Fruit fly (Drosophila melanogaster) whole organism, embryonic: ENCODE results near the gene CG43980.

Experiments used
- BtbVII ChIP-seq: fragments of 200-800 bp; sonication (Bioruptor generic); optimal IDR thresholded peaks from 3 replicates; lab custom pipeline; 2017; ENCODE audit warnings: missing biosample characterization, mild to moderate bottlenecking, missing genetic modification characterization
- CG10543 ChIP-seq: fragments of 200-800 bp; sonication (Bioruptor generic); optimal IDR thresholded peaks from 3 replicates; lab custom pipeline; 2017; ENCODE audit warnings: missing biosample characterization, mild to moderate bottlenecking, missing genetic modification characterization, moderate library complexity
- CG12155 ChIP-seq: fragments of 200-800 bp; sonication (Bioruptor generic); optimal IDR thresholded peaks from 3 replicates; lab custom pipeline; 2016; ENCODE audit warnings: missing biosample characterization, missing genetic modification characterization
- CG12391 ChIP-seq: fragments of 200-800 bp; sonication (Bioruptor generic); optimal IDR thresholded peaks from 3 replicates; lab custom pipeline; 2018; ENCODE audit warnings: missing biosample characterization, mild to moderate bottlenecking, missing genetic modification characterization, moderate library complexity
- CG12659 ChIP-seq: fragments of 200-800 bp; sonication (Bioruptor generic); optimal IDR thresholded peaks from 3 replicates; lab custom pipeline; 2017; ENCODE audit warnings: mild to moderate bottlenecking, missing biosample characterization, missing genetic modification reagents, missing genetic modification characterization
- CG14667 ChIP-seq: fragments of 200-800 bp; sonication (Bioruptor generic); IDR thresholded peaks from 2 replicates; pipeline ENCODE4 v1.3.6; 2022; ENCODE audit warnings: missing biosample characterization, missing genetic modification characterization
- CG15269 ChIP-seq: fragments of 200-800 bp; sonication (Bioruptor generic); optimal IDR thresholded peaks from 2 replicates; lab custom pipeline; 2018; ENCODE audit warnings: missing biosample characterization, mild to moderate bottlenecking, missing genetic modification characterization, moderate library complexity
- CG15514 ChIP-seq: fragments of 200-800 bp; sonication (Bioruptor generic); optimal IDR thresholded peaks from 3 replicates; lab custom pipeline; 2017; ENCODE audit warnings: missing biosample characterization, missing genetic modification characterization, mild to moderate bottlenecking, moderate library complexity, missing genetic modification reagents
- CG16813 ChIP-seq: fragments of 200-800 bp; sonication (Bioruptor generic); IDR thresholded peaks from 3 replicates; pipeline ENCODE4 v1.3.6; 2022; ENCODE audit warnings: missing biosample characterization, missing genetic modification characterization; ENCODE audit not compliant: partially characterized antibody
- CG17328 ChIP-seq: fragments of 200-800 bp; sonication (Bioruptor generic); IDR thresholded peaks from 2 replicates; pipeline ENCODE4 v1.3.6; 2022; ENCODE audit warnings: missing biosample characterization, missing genetic modification characterization
- CG17612 ChIP-seq: fragments of 200-800 bp; sonication (Bioruptor generic); IDR thresholded peaks from 2 replicates; pipeline ENCODE4 v1.3.6; 2022; ENCODE audit warnings: missing biosample characterization, missing genetic modification characterization
- CG32532 ChIP-seq: fragments of 200-800 bp; sonication (Bioruptor generic); IDR thresholded peaks from 2 replicates; pipeline ENCODE4 v1.3.6; 2022; ENCODE audit warnings: missing biosample characterization, missing genetic modification characterization
- CG32772 ChIP-seq: fragments of 200-800 bp; sonication (Bioruptor generic); IDR thresholded peaks from 2 replicates; pipeline ENCODE4 v1.3.6; 2022; ENCODE audit warnings: missing biosample characterization, missing genetic modification characterization
- CG4282 ChIP-seq: fragments of 200-800 bp; sonication (Bioruptor generic); optimal IDR thresholded peaks from 2 replicates; lab custom pipeline; 2016; ENCODE audit warnings: missing biosample characterization, missing genetic modification characterization
- CG6654 ChIP-seq: fragments of 200-800 bp; sonication (Bioruptor generic); optimal IDR thresholded peaks from 2 replicates; lab custom pipeline; 2017; ENCODE audit warnings: missing biosample characterization, mild to moderate bottlenecking, missing genetic modification characterization
- CG6689 ChIP-seq: fragments of 200-800 bp; sonication (Bioruptor generic); IDR thresholded peaks from 2 replicates; pipeline ENCODE4 v1.3.6; 2022; ENCODE audit warnings: missing biosample characterization, missing genetic modification characterization
- CG8281 ChIP-seq: fragments of 200-800 bp; sonication (Bioruptor generic); optimal IDR thresholded peaks from 2 replicates; lab custom pipeline; 2018; ENCODE audit warnings: missing biosample characterization, mild to moderate bottlenecking, missing genetic modification characterization, moderate library complexity
- CG9797 ChIP-seq: fragments of 200-800 bp; sonication (Bioruptor generic); optimal IDR thresholded peaks from 3 replicates; lab custom pipeline; 2018; ENCODE audit warnings: missing biosample characterization, mild to moderate bottlenecking, missing genetic modification characterization
- CoRest ChIP-seq: fragments of 200-800 bp; sonication (Bioruptor generic); optimal IDR thresholded peaks from 3 replicates; lab custom pipeline; 2018; ENCODE audit warnings: missing biosample characterization, mild to moderate bottlenecking, missing genetic modification characterization, moderate library complexity
- Dp ChIP-seq: fragments of 200-800 bp; sonication (Bioruptor generic); optimal IDR thresholded peaks from 2 replicates; lab custom pipeline; 2018; ENCODE audit warnings: missing biosample characterization, mild to moderate bottlenecking, missing genetic modification characterization, moderate library complexity
- E2f1 ChIP-seq: fragments of 200-800 bp; sonication (Bioruptor generic); IDR thresholded peaks from 2 replicates; pipeline ENCODE4 v1.3.6; 2022; ENCODE audit warnings: missing biosample characterization, missing genetic modification characterization
- HmgZ ChIP-seq: fragments of 200-800 bp; sonication (Bioruptor generic); optimal IDR thresholded peaks from 2 replicates; lab custom pipeline; 2018; ENCODE audit warnings: missing biosample characterization, mild to moderate bottlenecking, missing genetic modification characterization
- Nf-YA ChIP-seq: fragments of 200-800 bp; sonication (Bioruptor generic); IDR thresholded peaks from 2 replicates; pipeline ENCODE4 v1.3.6; 2022; ENCODE audit warnings: missing biosample characterization, missing genetic modification characterization
- Six4 ChIP-seq: fragments of 200-800 bp; sonication (Bioruptor generic); optimal IDR thresholded peaks from 2 replicates; lab custom pipeline; 2016; ENCODE audit warnings: missing biosample characterization, missing genetic modification characterization
- Sry-δ ChIP-seq: fragments of 200-800 bp; sonication (Bioruptor generic); optimal IDR thresholded peaks from 2 replicates; lab custom pipeline; 2016; ENCODE audit warnings: missing biosample characterization, missing genetic modification characterization
- bcd ChIP-seq: fragments of 200-800 bp; sonication (Bioruptor generic); optimal IDR thresholded peaks from 2 replicates; lab custom pipeline; 2017; ENCODE audit warnings: missing biosample characterization, mild to moderate bottlenecking, missing genetic modification characterization
- chif ChIP-seq, 2 experiments: fragments of 200-800 bp; sonication (Bioruptor generic); optimal IDR thresholded peaks; 3 replicates each; lab custom pipeline; 2016; ENCODE audit warnings: missing biosample characterization in 2 of 2, missing genetic modification characterization in 2 of 2
- dm ChIP-seq: fragments of 200-800 bp; sonication (Bioruptor generic); optimal IDR thresholded peaks from 3 replicates; lab custom pipeline; 2016; ENCODE audit warnings: missing biosample characterization, missing genetic modification characterization
- dysf ChIP-seq: fragments of 200-800 bp; sonication (Bioruptor generic); IDR thresholded peaks from 3 replicates; pipeline ENCODE4 v1.3.6; 2022; ENCODE audit warnings: missing biosample characterization, missing genetic modification characterization
- eve ChIP-seq, 2 experiments: fragments of >200 bp; optimal IDR thresholded peaks; 2 replicates each; lab custom pipeline; 2017; ENCODE audit warnings: missing biosample characterization in 2 of 2, missing genetic modification characterization in 2 of 2
- fd96Cb ChIP-seq: fragments of 200-800 bp; sonication (Bioruptor generic); optimal IDR thresholded peaks from 2 replicates; lab custom pipeline; 2018; ENCODE audit warnings: missing biosample characterization, mild to moderate bottlenecking, missing genetic modification characterization, moderate library complexity
- fu2 ChIP-seq: fragments of 200-800 bp; sonication (Bioruptor generic); optimal IDR thresholded peaks from 2 replicates; lab custom pipeline; 2016; ENCODE audit warnings: missing biosample characterization, missing genetic modification characterization
- hb ChIP-seq: fragments of 200-800 bp; sonication (Bioruptor generic); IDR thresholded peaks from 3 replicates; pipeline ENCODE4 v1.3.6; 2022; ENCODE audit warnings: missing biosample characterization, missing genetic modification characterization; ENCODE audit not compliant: partially characterized antibody
- hkb ChIP-seq, 2 experiments: fragments of 200-800 bp in 1 of 2; fragments of >200 bp in 1 of 2; sonication (Bioruptor generic) in 1 of 2; IDR thresholded peaks in 1 of 2; optimal IDR thresholded peaks in 1 of 2; 2 replicates each; pipeline versions ENCODE4 v1.3.6 to Lab custom; 2017 to 2022; ENCODE audit warnings: missing biosample characterization in 1 of 2, missing genetic modification characterization in 1 of 2
- jigr1 ChIP-seq: fragments of 200-800 bp; sonication (Bioruptor generic); IDR thresholded peaks from 3 replicates; pipeline ENCODE4 v1.3.6; 2022; ENCODE audit warnings: missing biosample characterization, missing genetic modification characterization
- kni ChIP-seq: fragments of 200-800 bp; sonication (Bioruptor generic); optimal IDR thresholded peaks from 3 replicates; lab custom pipeline; 2017; ENCODE audit warnings: mild to moderate bottlenecking, missing biosample characterization, missing genetic modification reagents, missing genetic modification characterization
- lbe ChIP-seq: fragments of 200-800 bp; sonication (Bioruptor generic); optimal IDR thresholded peaks from 2 replicates; lab custom pipeline; 2016; ENCODE audit warnings: missing biosample characterization, mild to moderate bottlenecking, missing genetic modification characterization
- lilli ChIP-seq: fragments of 200-800 bp; sonication (Bioruptor generic); optimal IDR thresholded peaks from 3 replicates; lab custom pipeline; 2016; ENCODE audit warnings: missing biosample characterization, missing genetic modification characterization
- nerfin-1 ChIP-seq: fragments of 200-800 bp; sonication (Bioruptor generic); optimal IDR thresholded peaks from 3 replicates; lab custom pipeline; 2019; ENCODE audit warnings: missing biosample characterization, mild to moderate bottlenecking, missing genetic modification characterization, moderate library complexity
- nmo ChIP-seq: fragments of 200-800 bp; sonication (Bioruptor generic); optimal IDR thresholded peaks from 2 replicates; lab custom pipeline; 2018; ENCODE audit warnings: missing biosample characterization, mild to moderate bottlenecking, missing genetic modification characterization, moderate library complexity
- pfk ChIP-seq: fragments of 200-800 bp; sonication (Bioruptor generic); optimal IDR thresholded peaks from 2 replicates; lab custom pipeline; 2018; ENCODE audit warnings: missing biosample characterization, mild to moderate bottlenecking, missing genetic modification characterization, moderate library complexity
- row ChIP-seq: fragments of 200-800 bp; sonication (Bioruptor generic); IDR thresholded peaks from 3 replicates; pipeline ENCODE4 v1.3.6; 2022; ENCODE audit warnings: missing biosample characterization, missing genetic modification characterization
- sens ChIP-seq: fragments of 200-800 bp; sonication (Bioruptor generic); peaks from one replicate; lab custom pipeline; 2016; ENCODE audit warnings: missing biosample characterization, missing genetic modification characterization
- shn ChIP-seq: fragments of 200-800 bp; sonication (Bioruptor generic); optimal IDR thresholded peaks from 3 replicates; lab custom pipeline; 2016; ENCODE audit warnings: missing biosample characterization, missing genetic modification characterization
- sug ChIP-seq: fragments of 200-800 bp; optimal IDR thresholded peaks from 2 replicates; lab custom pipeline; 2019; ENCODE audit warnings: missing biosample characterization, mild to moderate bottlenecking, missing genetic modification characterization, moderate library complexity
- tap ChIP-seq: fragments of 200-800 bp; optimal IDR thresholded peaks from 3 replicates; lab custom pipeline; 2019; ENCODE audit warnings: missing biosample characterization, mild to moderate bottlenecking, missing genetic modification characterization, moderate library complexity
- trem ChIP-seq: fragments of 200-800 bp; optimal IDR thresholded peaks from 3 replicates; lab custom pipeline; 2019; ENCODE audit warnings: missing biosample characterization, mild to moderate bottlenecking, missing genetic modification characterization, moderate library complexity
- unc-4 ChIP-seq: fragments of 200-800 bp; sonication (Bioruptor generic); IDR thresholded peaks from 2 replicates; pipeline ENCODE4 v1.3.6; 2022; ENCODE audit warnings: missing biosample characterization, missing genetic modification characterization; ENCODE audit not compliant: partially characterized antibody
- usp ChIP-seq: fragments of >200 bp; optimal IDR thresholded peaks from 2 replicates; lab custom pipeline; 2017; ENCODE audit warnings: missing biosample characterization, missing genetic modification characterization

Gene CG43980

dm6 chr3L:21626036-21626614 lies 18.6 kb upstream of the CG43980 start (continued):
- TF ChIP-seq fd96Cb (no peak), dm (peak; percentile 5), pfk (GFP tag; lab: Kevin White, UChicago) (no peak), CG8281 (tag; lab: Kevin White, UChicago) (peak; percentile 94), lbe (peak; percentile 0), fu2 (GFP tag; lab: Kevin White, UChicago) (no peak), CG16813 (GFP tag; lab: Robert Waterston, UW) (peak; percentile 69), CG10543 (GFP tag; lab: Kevin White, UChicago) (no peak), Sry-δ (GFP tag; lab: Kevin White, UChicago) (peak; percentile 82), sug (no peak), CG9797 (GFP tag; lab: Kevin White, UChicago) (peak; percentile 2), CG12659 (GFP tag; lab: Kevin White, UChicago) (peak; percentile 38)

dm6 chr3L:21634152-21634689 lies 10.5 kb upstream of the CG43980 start, which contains the start of gene MED1:
MED1 (minus strand) TSS chr3L:21634446.
- no peak for TF ChIP-seq usp (GFP tag; lab: Kevin White, UChicago)
- TF ChIP-seq CG4282, result no peak
- 0 out of 2 replicates have a peak, but pooled peaks have one; percentile 13 for TF ChIP-seq CG32532 (GFP tag; lab: Robert Waterston, UW)
- TF ChIP-seq CG15269, result no peak
- TF ChIP-seq CG12391 (tag; lab: Kevin White, UChicago), result no peak
- TF ChIP-seq trem (tag; lab: Kevin White, UChicago), result peak; percentile 29
- no peak for TF ChIP-seq bcd (GFP tag; lab: Kevin White, UChicago)
- no peak for TF ChIP-seq CG17328 (GFP tag; lab: Robert Waterston, UW)
- TF ChIP-seq CG17612 (GFP tag; lab: Robert Waterston, UW), result no peak
- TF ChIP-seq CG12155 (GFP tag; lab: Kevin White, UChicago), result no peak
- no peak for TF ChIP-seq E2f1 (GFP tag; lab: Robert Waterston, UW)
- TF ChIP-seq sens, result no peak
- no peak for TF ChIP-seq hkb (optimal IDR thresholded peaks at IDR 0.05; lab: Kevin White, UChicago)
- no peak for TF ChIP-seq hkb (GFP tag; IDR thresholded peaks at IDR 0.05; lab: Robert Waterston, UW)
- no peak for TF ChIP-seq kni (GFP tag; lab: Kevin White, UChicago)
- TF ChIP-seq row (GFP tag; lab: Robert Waterston, UW), result peak; percentile 74
- TF ChIP-seq lilli (GFP tag; lab: Kevin White, UChicago), result no peak
- TF ChIP-seq CG6654 (GFP tag; lab: Kevin White, UChicago), result no peak
- no peak for TF ChIP-seq CG6689 (GFP tag; lab: Robert Waterston, UW)
- TF ChIP-seq nmo (GFP tag; lab: Kevin White, UChicago), result peak; percentile 37
- TF ChIP-seq Dp (GFP tag; lab: Kevin White, UChicago), result peak; percentile 14
- no peak for TF ChIP-seq BtbVII (GFP tag; lab: Kevin White, UChicago)
- peak; percentile 36; the same call in 1 of the 3 replicates for TF ChIP-seq dysf (GFP tag; lab: Robert Waterston, UW)
- TF ChIP-seq shn (GFP tag; lab: Kevin White, UChicago), result no peak
- peak; percentile 23 for TF ChIP-seq HmgZ (tag; lab: Kevin White, UChicago)
- TF ChIP-seq hb (GFP tag; lab: Robert Waterston, UW), result no peak
- TF ChIP-seq CG15514, result peak; percentile 49
- TF ChIP-seq tap (tag; lab: Kevin White, UChicago), result no peak
- no peak for TF ChIP-seq Six4 (GFP tag; lab: Kevin White, UChicago)
- no peak for TF ChIP-seq eve (GFP tag; optimal IDR thresholded peaks at IDR 0.05; lab: Kevin White, UChicago)
- no peak for TF ChIP-seq unc-4 (GFP tag; lab: Robert Waterston, UW)
- no peak for TF ChIP-seq Nf-YA (GFP tag; lab: Robert Waterston, UW)
- TF ChIP-seq jigr1 (GFP tag; lab: Robert Waterston, UW), result peak; percentile 33; the same call in 1 of the 3 replicates
- no peak for TF ChIP-seq CG14667 (GFP tag; lab: Robert Waterston, UW)
- no peak for TF ChIP-seq chif (GFP tag; optimal IDR thresholded peaks at IDR 0.05; lab: Kevin White, UChicago)
- peak; percentile 11 for TF ChIP-seq nerfin-1 (tag; lab: Kevin White, UChicago)
- peak; percentile 31 for TF ChIP-seq CoRest (tag; lab: Kevin White, UChicago)
- TF ChIP-seq CG32772 (GFP tag; lab: Robert Waterston, UW), result no peak
